Worm (Caenorhabditis elegans): ENCODE measurements around the gene lam-2.

The lam-2 gene

DNA sequence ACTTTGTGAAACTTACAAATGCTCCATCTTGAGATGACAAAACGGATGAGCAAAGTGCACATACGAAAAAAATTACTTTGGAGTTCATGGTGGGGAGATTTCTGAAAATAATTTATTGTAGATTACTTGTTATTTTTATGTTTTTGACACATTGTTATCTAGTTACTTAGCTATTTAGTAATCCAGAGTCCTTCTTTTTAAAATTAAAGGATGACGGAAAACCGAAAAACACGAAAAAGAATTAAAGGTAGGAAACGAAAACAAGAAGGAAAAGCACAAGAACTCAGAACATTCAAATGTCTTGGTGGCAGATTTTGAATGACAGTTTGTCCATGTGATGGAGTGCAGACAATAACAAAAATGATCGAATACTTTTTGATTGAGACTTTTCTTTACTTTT is 34.1 kb downstream of the lam-2 start, which contains the start of gene hen-1:
hen-1 (minus strand) TSS at position 101 of the 400 bp plus-strand sequence.
- TF ChIP-seq hlh-4 (tag; optimal IDR thresholded peaks at IDR 0.05) (no peak), lin-35 (GFP tag; optimal IDR thresholded peaks at IDR 0.05) (no peak)

DNA sequence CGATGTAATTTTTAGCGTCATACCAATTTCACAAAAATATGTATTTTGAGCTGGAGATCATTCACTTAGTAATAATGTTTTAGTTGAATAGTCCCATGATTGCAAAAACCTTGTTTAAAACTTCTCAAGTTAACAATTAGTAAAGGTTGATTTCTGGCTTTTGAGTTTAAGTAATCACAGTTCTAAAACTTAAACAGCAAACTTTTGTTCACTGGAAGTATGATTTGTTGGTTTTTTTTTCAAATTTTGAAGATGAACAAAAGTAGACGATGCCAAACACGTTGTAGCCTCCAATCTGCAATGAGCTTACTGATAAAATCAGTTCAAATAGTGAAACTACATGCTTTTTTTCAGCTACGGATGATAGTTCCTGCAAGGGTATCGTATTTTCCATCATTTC is 38.5 kb downstream of the lam-2 start, which contains the start of gene C36B7.1:
C36B7.1 (plus strand) TSS at position 301 of the 400 bp plus-strand sequence.
- TF ChIP-seq grh-1 (GFP tag; IDR thresholded peaks at IDR 0.05) (no peak), sup-37 (GFP tag; optimal IDR thresholded peaks at IDR 0.05) (no peak), lin-13 (GFP tag; optimal IDR thresholded peaks at IDR 0.05) (no peak), lir-3 (tag; optimal IDR thresholded peaks at IDR 0.05; ENCODE audit: poor library complexity) (no peak), nhr-47 (tag; optimal IDR thresholded peaks at IDR 0.05) (no peak), efl-3 (GFP tag; optimal IDR thresholded peaks at IDR 0.05) (no peak), irx-1 (tag; optimal IDR thresholded peaks at IDR 0.05) (no peak), mab-9 (GFP tag; IDR thresholded peaks at IDR 0.05) (no peak), isw-1 (GFP tag; IDR thresholded peaks at IDR 0.05) (no peak), skn-1 (tag; optimal IDR thresholded peaks at IDR 0.05) (no peak), unc-86 (tag; optimal IDR thresholded peaks at IDR 0.05) (no peak)

DNA sequence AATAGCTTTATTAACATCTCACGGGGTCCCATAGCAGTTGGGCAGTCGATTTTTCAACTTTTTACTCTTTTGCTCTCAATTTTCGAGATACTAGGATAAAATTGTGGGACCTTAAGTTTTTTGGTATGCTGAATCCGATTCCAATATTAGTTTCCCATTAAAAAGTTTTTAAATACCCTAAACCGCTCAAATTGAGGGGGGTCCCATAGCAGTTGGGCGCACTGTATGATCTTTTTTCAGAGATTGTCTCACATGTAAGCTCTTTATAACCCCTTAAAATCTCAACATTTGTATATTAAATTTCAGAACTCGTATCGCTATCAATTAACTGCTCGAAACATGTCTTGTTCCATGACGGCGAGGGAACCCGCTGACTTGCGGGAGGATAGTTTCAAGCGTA is 44.9 kb downstream of the lam-2 start, which contains the start of gene C36B7.2:
C36B7.2 (plus strand) TSS at position 301 of the 400 bp plus-strand sequence.
- no peak for TF ChIP-seq C04F5.9 (tag; optimal IDR thresholded peaks at IDR 0.05)
- no peak for TF ChIP-seq nhr-85 (tag)
- TF ChIP-seq ama-1 (optimal IDR thresholded peaks at IDR 0.05), result no peak
- no peak for TF ChIP-seq fkh-10 (GFP tag; optimal IDR thresholded peaks at IDR 0.05)
- TF ChIP-seq lin-13 (GFP tag; optimal IDR thresholded peaks at IDR 0.05), result no peak
- no peak for TF ChIP-seq nhr-11 (tag; optimal IDR thresholded peaks at IDR 0.05)
- TF ChIP-seq dpl-1 (GFP tag; optimal IDR thresholded peaks at IDR 0.05), result no peak
- TF ChIP-seq isw-1 (GFP tag; IDR thresholded peaks at IDR 0.05), result no peak
- TF ChIP-seq nhr-237 (tag; optimal IDR thresholded peaks at IDR 0.05), result no peak
- TF ChIP-seq aha-1 (tag; optimal IDR thresholded peaks at IDR 0.05), result no peak
- no peak for TF ChIP-seq jun-1 (tag; optimal IDR thresholded peaks at IDR 0.05)
- TF ChIP-seq ztf-4 (tag; optimal IDR thresholded peaks at IDR 0.05), result no peak
- no peak for TF ChIP-seq pax-3 (tag; optimal IDR thresholded peaks at IDR 0.05)
- no peak for TF ChIP-seq nhr-28 (tag; optimal IDR thresholded peaks at IDR 0.05)

DNA sequence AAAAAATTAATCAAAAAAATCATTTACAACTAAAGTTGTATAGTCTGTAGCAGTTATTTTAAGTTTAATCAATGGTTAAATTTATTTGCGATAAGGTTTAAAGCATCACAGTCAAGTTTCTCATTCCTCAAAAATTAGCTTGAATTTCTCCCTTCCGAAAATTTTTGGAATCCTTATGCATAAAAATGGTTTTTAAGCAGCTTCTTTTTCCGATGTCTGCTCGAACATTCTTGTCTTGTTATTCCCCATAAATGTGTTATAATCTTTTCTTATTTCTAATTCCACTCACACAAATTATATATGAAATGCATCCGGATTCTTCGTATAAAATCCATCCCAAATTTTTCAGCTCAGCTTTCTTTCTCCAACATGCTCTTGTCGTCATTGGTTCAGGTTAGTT is 49.6 kb downstream of the lam-2 start, which contains the start of gene C36B7.3:
C36B7.3 (plus strand) TSS at position 301 of the 400 bp plus-strand sequence.
- TF ChIP-seq unc-130 (tag; optimal IDR thresholded peaks at IDR 0.05), result no peak
- peak; percentile 3 for TF ChIP-seq dsc-1 (tag; optimal IDR thresholded peaks at IDR 0.05)

DNA sequence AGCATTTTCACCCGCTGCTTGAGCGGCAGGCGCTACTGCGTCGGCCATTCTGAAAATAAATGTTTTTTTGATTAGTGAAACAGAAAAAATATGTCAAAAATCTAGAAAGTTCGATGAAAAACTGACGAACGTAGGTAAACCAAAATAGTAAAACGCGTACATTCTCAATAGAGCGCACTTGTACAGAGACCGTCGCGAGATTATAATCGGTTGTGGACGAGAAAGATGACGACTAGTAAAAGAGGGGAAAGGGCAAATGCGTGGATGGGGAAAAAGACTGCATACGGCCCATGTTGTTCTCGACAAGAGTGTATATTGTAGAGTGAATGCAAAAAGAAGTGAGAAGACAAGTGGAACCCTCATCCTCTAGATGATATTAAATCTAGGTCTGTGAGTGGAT is 50.7 kb downstream of the lam-2 start, which contains the start of gene C36B7.6:
C36B7.6 (minus strand) TSS at position 49 of the 400 bp plus-strand sequence.
- no peak for TF ChIP-seq nhr-76 (tag; optimal IDR thresholded peaks at IDR 0.05)
- peak; percentile 16 to 31 (median 29) for TF ChIP-seq dpl-1 (GFP tag; optimal IDR thresholded peaks at IDR 0.05)
- peak in 1 of 2 experiments; percentile 49 for TF ChIP-seq lsy-2 (tag; optimal IDR thresholded peaks at IDR 0.05)
- TF ChIP-seq mep-1 (tag; optimal IDR thresholded peaks at IDR 0.05), result peak; percentile 60
- TF ChIP-seq nhr-90 (tag; optimal IDR thresholded peaks at IDR 0.05; ENCODE audit: poor library complexity), result peak; percentile 7
- TF ChIP-seq aly-2 (tag; optimal IDR thresholded peaks at IDR 0.05), result no peak
- TF ChIP-seq C16A3.4 (tag; optimal IDR thresholded peaks at IDR 0.05), result peak; percentile 45
- peak; percentile 69 for TF ChIP-seq lin-14 (GFP tag; optimal IDR thresholded peaks at IDR 0.05)
- TF ChIP-seq nhr-19 (GFP tag; conservative IDR thresholded peaks at IDR 0.05), result 0 out of 2 replicates have a peak, but pooled peaks have one; percentile 5
- TF ChIP-seq blmp-1 (tag; optimal IDR thresholded peaks at IDR 0.05), result peak; percentile 74
- TF ChIP-seq fkh-8 (tag; optimal IDR thresholded peaks at IDR 0.05), result no peak
- peak in 1 of 2 experiments; percentile 45 for TF ChIP-seq mdl-1 (tag; optimal IDR thresholded peaks at IDR 0.05)
- TF ChIP-seq lin-39 (tag; optimal IDR thresholded peaks at IDR 0.05), result no peak
- peak; percentile 26 for TF ChIP-seq nhr-20 (tag; optimal IDR thresholded peaks at IDR 0.05)
- peak; percentile 53 for TF ChIP-seq snu-23 (GFP tag; optimal IDR thresholded peaks at IDR 0.05)
- peak in 1 of 2 experiments; percentile 14 for TF ChIP-seq efl-1 (optimal IDR thresholded peaks at IDR 0.05)
- TF ChIP-seq efl-1 (GFP tag; optimal IDR thresholded peaks at IDR 0.05 in 1 of 2), result peak in 1 of 2 experiments; percentile 1
- peak; percentile 22 for TF ChIP-seq lin-15B (tag; optimal IDR thresholded peaks at IDR 0.05)
- peak in 1 of 3 experiments; percentile 20 for TF ChIP-seq ceh-82 (tag; optimal IDR thresholded peaks at IDR 0.05)
- TF ChIP-seq lin-35 (GFP tag; optimal IDR thresholded peaks at IDR 0.05), result peak; percentile 17 to 65
- TF ChIP-seq unc-130 (tag; optimal IDR thresholded peaks at IDR 0.05), result peak; percentile 0
- peak; percentile 71 for TF ChIP-seq xbp-1 (tag; optimal IDR thresholded peaks at IDR 0.05)
- TF ChIP-seq ztf-11 (tag; optimal IDR thresholded peaks at IDR 0.05), result no peak

Measured in whole organism, L1 larva.